Worm (Caenorhabditis elegans): ENCODE measurements around the gene T14B1.1.

DNA sequence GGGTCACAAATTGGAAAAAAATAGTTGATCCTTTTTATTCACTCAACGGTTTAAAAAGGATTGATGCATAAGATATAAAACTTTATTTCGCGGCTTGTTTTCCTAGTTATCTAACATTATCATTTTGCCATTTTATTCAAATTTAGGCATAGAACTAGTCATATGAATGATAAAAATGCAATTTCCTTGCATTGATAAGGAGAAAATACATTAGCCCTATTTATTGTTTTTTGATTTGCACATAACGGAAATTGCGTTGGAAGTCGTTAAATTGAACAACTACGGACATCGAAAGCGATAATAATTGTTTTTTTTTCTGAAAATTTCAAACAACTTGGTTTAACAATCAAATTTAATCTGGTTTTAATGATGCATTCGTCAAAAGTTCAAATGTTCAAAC lies 18.7 kb upstream of the T14B1.1 start:
- TF ChIP-seq him-1 (tag; optimal IDR thresholded peaks at IDR 0.05) (no peak), dao-5 (tag; optimal IDR thresholded peaks at IDR 0.05) (no peak)
